Worm (Caenorhabditis elegans): ENCODE results near the gene ZC21.8.

ZC21.8 gene

ce11 chrIII:8534647-8535181, 14.9 kb upstream of the ZC21.8 start, which contains the start of gene trp-1:
trp-1 (plus strand) TSS chrIII:8535131.
- no peak for TF ChIP-seq pqm-1 (tag; optimal IDR thresholded peaks at IDR 0.05)
- no peak for TF ChIP-seq fkh-10 (GFP tag; optimal IDR thresholded peaks at IDR 0.05)
- no peak for TF ChIP-seq nhr-11 (tag; optimal IDR thresholded peaks at IDR 0.05)
- TF ChIP-seq lin-39 (tag; optimal IDR thresholded peaks at IDR 0.05), result no peak
- TF ChIP-seq nhr-28 (tag; optimal IDR thresholded peaks at IDR 0.05), result no peak
- TF ChIP-seq snpc-4 (tag; optimal IDR thresholded peaks at IDR 0.05), result no peak
- no peak for TF ChIP-seq fkh-2 (tag; optimal IDR thresholded peaks at IDR 0.05)
- TF ChIP-seq ztf-11 (tag; optimal IDR thresholded peaks at IDR 0.05), result no peak
- no peak for TF ChIP-seq fos-1 (tag; optimal IDR thresholded peaks at IDR 0.05)
- TF ChIP-seq nhr-43 (tag; optimal IDR thresholded peaks at IDR 0.05; ENCODE audit: poor library complexity, severe bottlenecking), result no peak
- no peak for TF ChIP-seq lsy-12 (tag; optimal IDR thresholded peaks at IDR 0.05)
- TF ChIP-seq nhr-237 (tag; optimal IDR thresholded peaks at IDR 0.05), result no peak
- TF ChIP-seq ceh-16 (tag; optimal IDR thresholded peaks at IDR 0.05), result no peak
- no peak for TF ChIP-seq elt-2 (tag; optimal IDR thresholded peaks at IDR 0.05)
- TF ChIP-seq nfya-1 (tag; optimal IDR thresholded peaks at IDR 0.05; ENCODE audit: insufficient read depth), result no peak

- no peak for TF ChIP-seq zag-1 (tag; optimal IDR thresholded peaks at IDR 0.05)
- no peak for TF ChIP-seq nhr-23 (tag; optimal IDR thresholded peaks at IDR 0.05)
- no peak for TF ChIP-seq R02D3.7 (tag; optimal IDR thresholded peaks at IDR 0.05)
- TF ChIP-seq elt-2 (tag; optimal IDR thresholded peaks at IDR 0.05), result no peak
- TF ChIP-seq ceh-9 (tag; optimal IDR thresholded peaks at IDR 0.05), result no peak
- no peak for TF ChIP-seq nhr-25 (tag; optimal IDR thresholded peaks at IDR 0.05)
- TF ChIP-seq fkh-10 (GFP tag; optimal IDR thresholded peaks at IDR 0.05), result peak; percentile 72
Measured at ce11 chrIII:8533900-8534299, 14.1 kb upstream of the ZC21.8 start.

- TF ChIP-seq nhr-23 (tag; optimal IDR thresholded peaks at IDR 0.05) (no peak), nhr-28 (tag; optimal IDR thresholded peaks at IDR 0.05) (no peak), ceh-82 (tag; optimal IDR thresholded peaks at IDR 0.05) (no peak), ceh-28 (tag; optimal IDR thresholded peaks at IDR 0.05) (no peak), ceh-16 (tag; optimal IDR thresholded peaks at IDR 0.05) (no peak), zag-1 (tag; optimal IDR thresholded peaks at IDR 0.05) (no peak), egl-27 (tag; optimal IDR thresholded peaks at IDR 0.05) (no peak), aly-2 (tag; optimal IDR thresholded peaks at IDR 0.05) (no peak), jun-1 (tag; optimal IDR thresholded peaks at IDR 0.05) (no peak), ztf-11 (tag; optimal IDR thresholded peaks at IDR 0.05) (no peak), lin-39 (tag; optimal IDR thresholded peaks at IDR 0.05) (no peak), mml-1 (tag; optimal IDR thresholded peaks at IDR 0.05) (no peak), unc-39 (tag; optimal IDR thresholded peaks at IDR 0.05) (no peak), R02D3.7 (tag; optimal IDR thresholded peaks at IDR 0.05) (no peak), hmg-11 (tag; optimal IDR thresholded peaks at IDR 0.05) (no peak), fkh-10 (GFP tag; optimal IDR thresholded peaks at IDR 0.05) (no peak)
Measured at ce11 chrIII:8529772-8530171, 10.0 kb upstream of the ZC21.8 start, which contains the start of gene ZC21.10. ZC21.10 (plus strand) TSS chrIII:8530072.

ce11 chrIII:8529002-8529401, 9.2 kb upstream of the ZC21.8 start:
- peak; percentile 55 for TF ChIP-seq lsy-12 (tag; optimal IDR thresholded peaks at IDR 0.05)
- no peak for TF ChIP-seq ceh-9 (tag; optimal IDR thresholded peaks at IDR 0.05)
- peak; percentile 81 for TF ChIP-seq lin-15B (tag; optimal IDR thresholded peaks at IDR 0.05)
- TF ChIP-seq hmg-11 (tag; optimal IDR thresholded peaks at IDR 0.05), result peak; percentile 25
- TF ChIP-seq nhr-28 (tag; optimal IDR thresholded peaks at IDR 0.05), result no peak
- no peak for TF ChIP-seq ceh-82 (tag; optimal IDR thresholded peaks at IDR 0.05)
- TF ChIP-seq aly-2 (tag; optimal IDR thresholded peaks at IDR 0.05), result no peak
- TF ChIP-seq lin-39 (tag; optimal IDR thresholded peaks at IDR 0.05), result no peak
- TF ChIP-seq nfya-1 (tag; optimal IDR thresholded peaks at IDR 0.05; ENCODE audit: insufficient read depth), result peak; percentile 100
- TF ChIP-seq ZK546.5 (tag; optimal IDR thresholded peaks at IDR 0.05), result no peak
- no peak for TF ChIP-seq fkh-10 (GFP tag; optimal IDR thresholded peaks at IDR 0.05)
- TF ChIP-seq elt-2 (tag; optimal IDR thresholded peaks at IDR 0.05), result peak; percentile 10
- TF ChIP-seq ama-1 (optimal IDR thresholded peaks at IDR 0.05), result peak; percentile 42
- no peak for TF ChIP-seq nhr-12 (tag; optimal IDR thresholded peaks at IDR 0.05)
- peak; percentile 47 for TF ChIP-seq nhr-25 (tag; optimal IDR thresholded peaks at IDR 0.05)
- peak; percentile 11 for TF ChIP-seq ceh-28 (tag; optimal IDR thresholded peaks at IDR 0.05)
- no peak for TF ChIP-seq skn-1 (tag; optimal IDR thresholded peaks at IDR 0.05)
- peak; percentile 55 for TF ChIP-seq snpc-4 (tag; optimal IDR thresholded peaks at IDR 0.05)
- no peak for TF ChIP-seq fos-1 (tag; optimal IDR thresholded peaks at IDR 0.05)

ce11 chrIII:8524773-8525172, 5.0 kb upstream of the ZC21.8 start, which contains the start of gene idpp-15:
idpp-15 (plus strand) TSS chrIII:8525073.
- TF ChIP-seq pha-4 (tag; optimal IDR thresholded peaks at IDR 0.05) (peak; percentile 72), nhr-28 (tag; optimal IDR thresholded peaks at IDR 0.05) (no peak)
